Worm (Caenorhabditis elegans) whole organism, L3 larva: ENCODE measurements around the gene gck-4.

ENCODE experiments used
- R02D3.7 ChIP-seq: fragments of 150-350 bp; optimal IDR thresholded peaks from 2 replicates; lab custom pipeline; 2014; ENCODE audit warnings: missing biosample characterization, missing genetic modification characterization
- ZK546.5 ChIP-seq: sonication (generic microtip); optimal IDR thresholded peaks from 2 replicates; lab custom pipeline; 2017; ENCODE audit warnings: missing biosample characterization, missing genetic modification characterization
- ama-1 ChIP-seq: fragments of 150-350 bp; optimal IDR thresholded peaks from 2 replicates; lab custom pipeline; 2018
- ceh-28 ChIP-seq: fragments of 150-350 bp; optimal IDR thresholded peaks from 2 replicates; lab custom pipeline; 2014; ENCODE audit warnings: missing biosample characterization, missing genetic modification reagents, missing genetic modification characterization
- daf-12 ChIP-seq: fragments of 150-350 bp; optimal IDR thresholded peaks from 2 replicates; lab custom pipeline; 2014; ENCODE audit warnings: missing biosample characterization, missing genetic modification reagents, missing genetic modification characterization
- egl-5 ChIP-seq: fragments of 150-350 bp; optimal IDR thresholded peaks from 2 replicates; lab custom pipeline; 2017; ENCODE audit warnings: missing biosample characterization, missing genetic modification reagents, missing genetic modification characterization, inconsistent platforms
- elt-1 ChIP-seq: fragments of 150-350 bp; optimal IDR thresholded peaks from 2 replicates; lab custom pipeline; 2014; ENCODE audit warnings: missing biosample characterization, missing genetic modification characterization
- elt-2 ChIP-seq: sonication (generic microtip); optimal IDR thresholded peaks from 2 replicates; lab custom pipeline; 2016; ENCODE audit warnings: missing genetic modification reagents, mild to moderate bottlenecking, missing genetic modification characterization, missing compliant biosample characterization
- eor-1 ChIP-seq, 2 experiments: fragments of 150-350 bp; optimal IDR thresholded peaks; 2 replicates each; lab custom pipeline; 2014 to 2018; ENCODE audit warnings: missing biosample characterization in 2 of 2, missing genetic modification characterization in 2 of 2
- fkh-2 ChIP-seq: fragments of 150-350 bp; optimal IDR thresholded peaks from 2 replicates; lab custom pipeline; 2014; ENCODE audit warnings: missing biosample characterization, missing genetic modification reagents, missing genetic modification characterization
- fos-1 ChIP-seq: fragments of 150-350 bp; optimal IDR thresholded peaks from 2 replicates; lab custom pipeline; 2014; ENCODE audit warnings: missing biosample characterization, missing genetic modification characterization
- hmg-11 ChIP-seq: sonication (generic microtip); optimal IDR thresholded peaks from 2 replicates; lab custom pipeline; 2016; ENCODE audit warnings: missing genetic modification characterization, missing compliant biosample characterization
- jun-1 ChIP-seq: fragments of 150-350 bp; optimal IDR thresholded peaks from 2 replicates; lab custom pipeline; 2014; ENCODE audit warnings: missing biosample characterization, missing genetic modification reagents, missing genetic modification characterization
- lin-15B ChIP-seq: fragments of 150-350 bp; optimal IDR thresholded peaks from 2 replicates; lab custom pipeline; 2014; ENCODE audit warnings: missing biosample characterization, missing genetic modification characterization
- lin-39 ChIP-seq: fragments of 150-350 bp; optimal IDR thresholded peaks from 2 replicates; lab custom pipeline; 2018; ENCODE audit warnings: missing biosample characterization, missing genetic modification reagents, missing genetic modification characterization
- mdl-1 ChIP-seq: fragments of 150-350 bp; optimal IDR thresholded peaks from 2 replicates; lab custom pipeline; 2014; ENCODE audit warnings: missing biosample characterization, missing genetic modification characterization
- nfya-1 ChIP-seq: sonication (generic microtip); optimal IDR thresholded peaks from 2 replicates; lab custom pipeline; 2017; ENCODE audit warnings: missing genetic modification characterization, mild to moderate bottlenecking, missing compliant biosample characterization, antibody characterized with exemption, moderate library complexity; ENCODE audit not compliant: insufficient read depth
- nhr-11 ChIP-seq: fragments of 150-350 bp; optimal IDR thresholded peaks from 2 replicates; lab custom pipeline; 2014; ENCODE audit warnings: missing biosample characterization, missing genetic modification characterization
- nhr-23 ChIP-seq: fragments of 150-350 bp; optimal IDR thresholded peaks from 2 replicates; lab custom pipeline; 2014; ENCODE audit warnings: missing biosample characterization, missing genetic modification reagents, missing genetic modification characterization
- nhr-25 ChIP-seq: sonication (generic microtip); optimal IDR thresholded peaks from 2 replicates; lab custom pipeline; 2017; ENCODE audit warnings: missing biosample characterization, missing genetic modification characterization
- nhr-28 ChIP-seq: fragments of 150-350 bp; optimal IDR thresholded peaks from 2 replicates; lab custom pipeline; 2014; ENCODE audit warnings: missing biosample characterization, missing genetic modification characterization
- nhr-67 ChIP-seq: fragments of 150-350 bp; optimal IDR thresholded peaks from 2 replicates; lab custom pipeline; 2014; ENCODE audit warnings: missing biosample characterization, missing genetic modification characterization
- nhr-76 ChIP-seq: fragments of 150-350 bp; sonication (generic microtip); optimal IDR thresholded peaks from 5 replicates; lab custom pipeline; 2014; ENCODE audit warnings: missing biosample characterization, missing genetic modification characterization
- nhr-77 ChIP-seq: fragments of 150-350 bp; optimal IDR thresholded peaks from 2 replicates; lab custom pipeline; 2014; ENCODE audit warnings: missing biosample characterization, missing genetic modification characterization
- pha-4 ChIP-seq: fragments of 150-350 bp; optimal IDR thresholded peaks from 2 replicates; lab custom pipeline; 2014; ENCODE audit warnings: missing biosample characterization, missing genetic modification reagents, missing genetic modification characterization
- pqm-1 ChIP-seq: fragments of 150-350 bp; optimal IDR thresholded peaks from 2 replicates; lab custom pipeline; 2017; ENCODE audit warnings: missing biosample characterization, missing genetic modification characterization, inconsistent platforms
- sea-2 ChIP-seq: fragments of 150-350 bp; sonication (generic microtip); optimal IDR thresholded peaks from 4 replicates; lab custom pipeline; 2014; ENCODE audit warnings: missing biosample characterization, missing genetic modification reagents, missing genetic modification characterization
- skn-1 ChIP-seq: fragments of 150-350 bp; optimal IDR thresholded peaks from 2 replicates; lab custom pipeline; 2014; ENCODE audit warnings: missing biosample characterization, missing genetic modification characterization
- snpc-4 ChIP-seq: fragments of 150-350 bp; optimal IDR thresholded peaks from 2 replicates; lab custom pipeline; 2014; ENCODE audit warnings: missing biosample characterization, missing genetic modification characterization
- tbx-2 ChIP-seq: sonication (generic microtip); optimal IDR thresholded peaks from 2 replicates; lab custom pipeline; 2016; ENCODE audit warnings: mild to moderate bottlenecking, missing genetic modification characterization, missing compliant biosample characterization
- unc-39 ChIP-seq: sonication (generic microtip); optimal IDR thresholded peaks from 4 replicates; lab custom pipeline; 2017; ENCODE audit warnings: missing biosample characterization, missing genetic modification characterization
- unc-62 ChIP-seq: fragments of 150-350 bp; sonication (generic microtip); optimal IDR thresholded peaks from 4 replicates; lab custom pipeline; 2014; ENCODE audit warnings: missing biosample characterization, missing genetic modification reagents, missing genetic modification characterization
- zag-1 ChIP-seq: fragments of 150-350 bp; optimal IDR thresholded peaks from 2 replicates; lab custom pipeline; 2014; ENCODE audit warnings: missing biosample characterization, missing genetic modification characterization
- ztf-4 ChIP-seq: fragments of 150-350 bp; optimal IDR thresholded peaks from 2 replicates; lab custom pipeline; 2014; ENCODE audit warnings: missing biosample characterization, missing genetic modification characterization

The gck-4 gene

DNA sequence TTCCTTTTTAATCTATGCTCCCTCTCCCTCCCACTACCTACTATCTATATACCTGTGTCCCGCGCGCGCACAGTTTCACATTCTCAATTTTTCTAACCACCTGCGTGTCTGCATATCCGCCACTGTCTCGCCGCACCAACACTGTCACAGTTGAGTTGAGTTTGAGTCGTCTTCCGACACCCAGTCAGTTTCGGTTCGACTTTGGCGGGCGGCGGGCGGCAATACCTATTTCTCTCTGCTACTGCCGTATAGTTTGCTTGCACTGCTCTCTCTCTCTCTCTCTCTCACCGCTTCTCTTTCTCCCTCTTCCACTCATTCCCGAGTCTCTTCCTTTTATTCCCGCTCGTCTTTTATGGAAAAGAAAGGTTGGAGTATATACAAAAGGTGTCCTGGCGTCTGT, 1.5 kb upstream of the gck-4 start:
- TF ChIP-seq nhr-25 (tag; lab: Kevin White, UChicago) = peak; percentile 7
- TF ChIP-seq nhr-23 (tag; lab: Kevin White, UChicago) = peak; percentile 51
- TF ChIP-seq pha-4 = peak; percentile 37
- TF ChIP-seq jun-1 (tag; lab: Kevin White, UChicago) = peak; percentile 13
- TF ChIP-seq unc-39 = no peak
- TF ChIP-seq elt-2 = peak; percentile 40
- TF ChIP-seq, all 47 proteins: peak for 5

DNA sequence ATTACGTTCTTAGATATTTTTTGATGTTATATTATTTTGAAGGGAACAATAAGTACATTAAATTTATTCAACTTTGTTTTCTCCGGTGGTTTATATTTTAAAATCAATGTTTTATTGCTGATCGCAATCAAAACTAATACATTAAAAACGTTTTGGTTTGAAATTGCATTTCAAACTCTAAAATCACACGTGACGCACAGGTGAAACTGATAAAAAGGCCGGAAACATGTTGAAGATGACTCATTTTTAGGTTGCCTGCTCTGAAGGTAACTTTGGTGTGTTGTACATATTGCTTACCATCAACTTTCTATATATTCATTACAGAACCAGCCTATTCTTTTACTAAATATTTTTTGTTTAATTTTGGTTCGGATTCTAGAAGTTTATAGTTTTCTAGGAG, 8.7 kb downstream of the gck-4 start:
- no peak for TF ChIP-seq ztf-4 (tag; lab: Kevin White, UChicago)
- TF ChIP-seq jun-1 (tag; lab: Kevin White, UChicago) = peak; percentile 59
- no peak for TF ChIP-seq R02D3.7 (tag; lab: Kevin White, UChicago)
- no peak for TF ChIP-seq elt-1 (tag; lab: Kevin White, UChicago)
- TF ChIP-seq elt-2 = peak; percentile 64
- TF ChIP-seq ama-1 (lab: Kevin White, UChicago) = no peak
- TF ChIP-seq nhr-77 (tag; lab: Kevin White, UChicago) = no peak
- no peak for TF ChIP-seq unc-39
- TF ChIP-seq skn-1 (tag; lab: Kevin White, UChicago) = no peak
- no peak for TF ChIP-seq eor-1 (tag; optimal IDR thresholded peaks at IDR 0.05; lab: Kevin White, UChicago)
- TF ChIP-seq pha-4 = peak; percentile 36
- TF ChIP-seq nhr-23 (tag; lab: Kevin White, UChicago) = no peak
- TF ChIP-seq daf-12 (tag; lab: Kevin White, UChicago) = no peak
- no peak for TF ChIP-seq fos-1
- TF ChIP-seq pqm-1 (tag; lab: Kevin White, UChicago) = peak; percentile 80

DNA sequence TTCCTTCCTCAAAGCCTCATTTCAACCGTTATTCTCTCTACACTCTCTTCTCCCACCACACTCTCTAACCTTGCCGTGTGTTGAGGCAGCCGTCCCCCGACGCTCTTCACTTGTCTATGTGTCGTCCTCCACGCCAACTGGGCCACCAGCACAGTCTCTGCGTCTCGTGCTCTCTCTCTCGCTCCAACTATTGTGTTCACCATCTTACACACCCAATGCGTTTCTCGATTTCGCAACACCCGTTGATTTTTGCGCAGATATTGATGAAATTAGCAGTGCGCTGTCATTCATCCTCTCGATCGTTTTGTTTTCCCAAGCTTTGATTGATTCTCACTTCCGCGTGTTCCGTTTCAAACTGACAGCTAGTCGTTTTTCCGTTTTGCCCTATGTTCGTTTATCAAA, 10.1 kb downstream of the gck-4 start:
- TF ChIP-seq unc-62 (GFP tag; lab: Kevin White, UChicago) (peak; percentile 85), nhr-25 (tag; lab: Kevin White, UChicago) (peak; percentile 90), nhr-28 (no peak), snpc-4 (tag; lab: Kevin White, UChicago) (peak; percentile 31), elt-1 (tag; lab: Kevin White, UChicago) (peak; percentile 43), nfya-1 (tag; lab: Kevin White, UChicago) (peak; percentile 75), sea-2 (GFP tag; lab: Kevin White, UChicago) (peak; percentile 24), hmg-11 (tag; lab: Kevin White, UChicago) (peak; percentile 90), egl-5 (tag; lab: Kevin White, UChicago) (peak; percentile 75), ceh-28 (tag; lab: Kevin White, UChicago) (peak; percentile 49), lin-39 (tag; lab: Kevin White, UChicago) (peak; percentile 91), nhr-67 (tag; lab: Kevin White, UChicago) (no peak), jun-1 (tag; lab: Kevin White, UChicago) (no peak), tbx-2 (peak; percentile 54), pha-4 (peak; percentile 20), fkh-2 (no peak), unc-39 (no peak), lin-15B (tag; lab: Kevin White, UChicago) (peak; percentile 15), elt-2 (peak; percentile 22), R02D3.7 (tag; lab: Kevin White, UChicago) (peak; percentile 36), zag-1 (peak; percentile 1), skn-1 (tag; lab: Kevin White, UChicago) (no peak), nhr-23 (tag; lab: Kevin White, UChicago) (peak; percentile 71), mdl-1 (tag; lab: Kevin White, UChicago) (peak; percentile 5), ztf-4 (tag; lab: Kevin White, UChicago) (no peak)

DNA sequence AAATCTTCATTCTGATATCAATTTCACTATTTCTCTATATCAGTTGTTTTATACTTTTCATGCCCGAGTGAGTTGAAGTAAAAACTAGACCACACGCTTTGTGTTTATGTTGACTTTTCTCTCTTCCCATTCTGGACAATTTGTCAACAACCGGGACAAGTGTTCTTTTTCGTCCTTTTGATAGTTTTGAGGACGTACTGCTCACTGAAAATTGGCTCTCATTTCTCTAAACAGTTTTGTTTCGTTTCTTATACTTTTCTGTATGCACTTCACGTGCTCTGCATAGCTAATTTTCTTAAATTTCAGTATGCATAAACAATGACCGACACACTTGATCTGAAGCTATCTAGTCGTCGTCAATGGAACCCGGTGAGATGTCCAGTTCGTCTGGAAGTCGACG, 10.7 kb downstream of the gck-4 start, which contains the start of gene adm-2:
Gene adm-2, plus strand, starts transcription at position 301 of the 400 bp plus-strand sequence.
- TF ChIP-seq pha-4 (peak; percentile 85), nhr-67 (tag; lab: Kevin White, UChicago) (no peak)

DNA sequence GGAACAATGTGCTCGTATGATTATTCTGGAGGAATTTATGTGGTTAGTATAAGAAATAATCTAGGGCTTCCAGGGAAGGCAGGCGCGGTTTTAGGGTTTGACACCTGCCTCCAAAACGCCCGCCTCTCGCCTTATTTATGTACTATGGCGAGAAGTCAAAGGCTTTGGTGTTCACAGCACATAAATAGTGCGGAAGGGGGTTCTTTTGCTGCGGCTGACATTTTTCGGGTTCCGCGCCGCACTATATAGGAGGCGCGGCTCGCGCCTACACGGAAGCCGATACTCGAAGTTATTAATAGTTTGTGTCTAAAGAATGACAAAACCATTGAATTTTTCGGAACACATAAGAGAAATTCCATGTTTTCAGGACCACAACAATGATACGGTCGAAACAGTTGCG, 13.3 kb downstream of the gck-4 start:
- TF ChIP-seq snpc-4 (tag; lab: Kevin White, UChicago) = peak; percentile 60
- no peak for TF ChIP-seq hmg-11 (tag; lab: Kevin White, UChicago)
- no peak for TF ChIP-seq nhr-11 (tag; lab: Kevin White, UChicago)
- TF ChIP-seq unc-39 = no peak

DNA sequence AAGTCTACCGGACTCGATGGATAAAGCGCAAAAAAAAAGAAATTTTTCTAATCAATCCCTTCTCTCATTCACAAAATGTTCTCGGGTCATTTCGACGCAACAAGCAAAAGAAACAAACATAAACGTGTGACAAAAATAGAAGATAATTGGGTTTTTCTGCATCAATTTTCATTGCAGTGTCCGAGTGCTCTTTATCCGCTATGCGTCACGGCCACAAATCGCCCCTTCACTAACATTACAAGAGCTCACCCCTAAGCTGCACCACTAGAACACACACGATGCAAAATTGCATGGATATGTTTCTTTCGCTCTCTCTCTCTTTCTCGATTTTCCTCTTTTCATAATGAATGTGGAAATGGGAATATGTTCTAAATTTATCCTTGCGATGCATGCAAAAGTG, 19.2 kb downstream of the gck-4 start:
- TF ChIP-seq ZK546.5 (tag; lab: Kevin White, UChicago) = no peak
- TF ChIP-seq daf-12 (tag; lab: Kevin White, UChicago) = no peak
- TF ChIP-seq elt-1 (tag; lab: Kevin White, UChicago) = no peak
- no peak for TF ChIP-seq nhr-76 (tag; lab: Kevin White, UChicago)
